Worm (Caenorhabditis elegans) whole organism, young adult: ENCODE results near the gene W09G10.9.
A peak's percentile ranks its signal among the peaks of the same experiment; 100 is the strongest.

ENCODE experiments used
- B0019.2 ChIP-seq: fragments of 200-800 bp; sonication (Bioruptor generic); conservative IDR thresholded peaks from 2 replicates; pipeline ENCODE4 v1.3.6; 2022; ENCODE audit warnings: missing genetic modification reagents, missing genetic modification characterization, missing compliant biosample characterization
- B0261.1 ChIP-seq: sonication (generic microtip); optimal IDR thresholded peaks from 2 replicates; lab custom pipeline; 2016; ENCODE audit warnings: mild to moderate bottlenecking, missing genetic modification characterization, moderate library complexity, missing compliant biosample characterization
- D2030.7 ChIP-seq: fragments of 200-800 bp; sonication (Bioruptor generic); IDR thresholded peaks from 2 replicates; pipeline ENCODE4 v1.3.6; 2022; ENCODE audit warnings: missing genetic modification reagents, missing genetic modification characterization, missing compliant biosample characterization
- F10E7.11 ChIP-seq: sonication (generic microtip); optimal IDR thresholded peaks from 2 replicates; lab custom pipeline; 2017; ENCODE audit warnings: mild to moderate bottlenecking, missing genetic modification characterization, moderate library complexity, missing compliant biosample characterization
- F33H1.4 ChIP-seq: fragments of 200-800 bp; sonication (Bioruptor generic); IDR thresholded peaks from 2 replicates; pipeline ENCODE4 v1.3.6; 2022; ENCODE audit warnings: missing genetic modification reagents, missing genetic modification characterization, missing compliant biosample characterization
- F37B4.10 ChIP-seq: fragments of 200-800 bp; sonication (Bioruptor generic); IDR thresholded peaks from 2 replicates; pipeline ENCODE4 v1.3.6; 2022; ENCODE audit warnings: missing genetic modification characterization, missing compliant biosample characterization
- F52B5.7 ChIP-seq: sonication (generic microtip); optimal IDR thresholded peaks from 2 replicates; lab custom pipeline; 2016; ENCODE audit warnings: mild to moderate bottlenecking, missing genetic modification characterization, missing compliant biosample characterization
- F55B11.4 ChIP-seq: sonication (generic microtip); optimal IDR thresholded peaks from 2 replicates; lab custom pipeline; 2016; ENCODE audit warnings: missing compliant biosample characterization, missing genetic modification characterization, borderline replicate concordance; ENCODE audit not compliant: insufficient read depth
- K11D2.4 ChIP-seq: fragments of 200-800 bp; sonication (Bioruptor generic); IDR thresholded peaks from 2 replicates; pipeline ENCODE4 v1.3.6; 2022; ENCODE audit warnings: missing genetic modification reagents, missing genetic modification characterization, missing compliant biosample characterization
- Y53F4B.3 ChIP-seq: fragments of 200-800 bp; sonication (Bioruptor generic); IDR thresholded peaks from 2 replicates; pipeline ENCODE4 v1.3.6; 2022; ENCODE audit warnings: missing genetic modification reagents, missing genetic modification characterization, missing compliant biosample characterization
- Y56A3A.18 ChIP-seq: fragments of 200-800 bp; sonication (Bioruptor generic); IDR thresholded peaks from 2 replicates; pipeline ENCODE4 v1.3.6; 2022; ENCODE audit warnings: missing genetic modification reagents, missing genetic modification characterization, missing compliant biosample characterization
- Y67H2A.10 ChIP-seq: fragments of 200-800 bp; sonication (Bioruptor generic); conservative IDR thresholded peaks from 2 replicates; pipeline ENCODE4 v1.3.6; 2022; ENCODE audit warnings: missing genetic modification reagents, missing genetic modification characterization, missing compliant biosample characterization
- athp-1 ChIP-seq: sonication (generic microtip); optimal IDR thresholded peaks from 2 replicates; lab custom pipeline; 2017; ENCODE audit warnings: mild to moderate bottlenecking, missing genetic modification characterization, missing compliant biosample characterization
- attf-5 ChIP-seq: fragments of 200-800 bp; sonication (Bioruptor generic); optimal IDR thresholded peaks from 2 replicates; lab custom pipeline; 2018; ENCODE audit warnings: mild to moderate bottlenecking, missing genetic modification characterization, missing compliant biosample characterization
- bed-2 ChIP-seq: fragments of 200-800 bp; sonication (Bioruptor generic); IDR thresholded peaks from 2 replicates; pipeline ENCODE4 v1.3.6; 2022; ENCODE audit warnings: missing genetic modification reagents, missing genetic modification characterization, missing compliant biosample characterization
- cebp-1 ChIP-seq, 2 experiments: fragments of 200-800 bp in 1 of 2; sonication (Bioruptor generic) in 1 of 2; sonication (generic microtip) in 1 of 2; IDR thresholded peaks in 1 of 2; optimal IDR thresholded peaks in 1 of 2; 2 replicates each; pipeline versions ENCODE4 v1.3.6 to Lab custom; 2017 to 2022; ENCODE audit warnings: missing compliant biosample characterization in 2 of 2, missing genetic modification characterization in 2 of 2, mild to moderate bottlenecking in 1 of 2, missing genetic modification reagents in 1 of 2, moderate library complexity in 1 of 2
- cebp-2 ChIP-seq: fragments of 200-800 bp; sonication (Bioruptor generic); IDR thresholded peaks from 2 replicates; pipeline ENCODE4 v1.3.6; 2022; ENCODE audit warnings: missing genetic modification characterization, missing compliant biosample characterization
- ceh-100 ChIP-seq: fragments of 200-800 bp; sonication (Bioruptor generic); IDR thresholded peaks from 2 replicates; pipeline ENCODE4 v1.3.6; 2022; ENCODE audit warnings: missing genetic modification reagents, missing genetic modification characterization, missing compliant biosample characterization
- ceh-79 ChIP-seq: sonication (generic microtip); optimal IDR thresholded peaks from 2 replicates; lab custom pipeline; 2017; ENCODE audit warnings: mild to moderate bottlenecking, missing genetic modification characterization, missing compliant biosample characterization
- chd-7 ChIP-seq: sonication (generic microtip); optimal IDR thresholded peaks from 2 replicates; lab custom pipeline; 2016; ENCODE audit warnings: mild to moderate bottlenecking, missing genetic modification characterization, moderate library complexity, missing compliant biosample characterization
- dox-1 ChIP-seq: fragments of 200-800 bp; sonication (Bioruptor generic); IDR thresholded peaks from 2 replicates; pipeline ENCODE4 v1.3.6; 2022; ENCODE audit warnings: missing genetic modification reagents, missing genetic modification characterization, missing compliant biosample characterization
- egrh-3 ChIP-seq: fragments of 200-800 bp; sonication (Bioruptor generic); IDR thresholded peaks from 2 replicates; pipeline ENCODE4 v1.3.6; 2022; ENCODE audit warnings: missing genetic modification reagents, missing genetic modification characterization, missing compliant biosample characterization
- ekl-4 ChIP-seq: fragments of 200-800 bp; sonication (Bioruptor generic); IDR thresholded peaks from 2 replicates; pipeline ENCODE4 v1.3.6; 2022; ENCODE audit warnings: missing genetic modification reagents, missing genetic modification characterization, missing compliant biosample characterization
- hmg-20 ChIP-seq: fragments of 200-800 bp; sonication (Bioruptor generic); IDR thresholded peaks from 2 replicates; pipeline ENCODE4 v1.3.6; 2022; ENCODE audit warnings: missing genetic modification reagents, missing genetic modification characterization, missing compliant biosample characterization
- let-526 ChIP-seq: fragments of 200-800 bp; sonication (Bioruptor generic); IDR thresholded peaks from 2 replicates; pipeline ENCODE4 v1.3.6; 2022; ENCODE audit warnings: missing genetic modification reagents, missing genetic modification characterization, missing compliant biosample characterization
- lsl-1 ChIP-seq: fragments of 200-800 bp; sonication (Bioruptor generic); optimal IDR thresholded peaks from 2 replicates; lab custom pipeline; 2018; ENCODE audit warnings: mild to moderate bottlenecking, missing genetic modification characterization, moderate library complexity, missing compliant biosample characterization
- lsy-27 ChIP-seq: sonication (generic microtip); optimal IDR thresholded peaks from 2 replicates; lab custom pipeline; 2017; ENCODE audit warnings: missing genetic modification characterization, mild to moderate bottlenecking, missing compliant biosample characterization, antibody characterized with exemption, missing genotype, borderline replicate concordance; ENCODE audit not compliant: insufficient read depth
- madf-10 ChIP-seq: sonication (generic microtip); optimal IDR thresholded peaks from 2 replicates; lab custom pipeline; 2016; ENCODE audit warnings: mild to moderate bottlenecking, missing genetic modification characterization, missing compliant biosample characterization
- madf-6 ChIP-seq: fragments of 200-800 bp; sonication (Bioruptor generic); IDR thresholded peaks from 2 replicates; pipeline ENCODE4 v1.3.6; 2022; ENCODE audit warnings: missing genetic modification reagents, missing genetic modification characterization, missing compliant biosample characterization
- mcd-1 ChIP-seq: fragments of 200-800 bp; sonication (Bioruptor generic); IDR thresholded peaks from 2 replicates; pipeline ENCODE4 v1.3.6; 2022; ENCODE audit warnings: missing genetic modification reagents, missing genetic modification characterization, missing compliant biosample characterization
- mes-4 ChIP-seq: sonication (generic microtip); optimal IDR thresholded peaks from 2 replicates; lab custom pipeline; 2016; ENCODE audit warnings: missing genotype, missing genetic modification characterization, missing compliant biosample characterization
- nfya-2 ChIP-seq: fragments of 200-800 bp; sonication (Bioruptor generic); IDR thresholded peaks from 2 replicates; pipeline ENCODE4 v1.3.6; 2022; ENCODE audit warnings: missing genetic modification reagents, missing genetic modification characterization, missing compliant biosample characterization
- pbrm-1 ChIP-seq: fragments of 200-800 bp; sonication (Bioruptor generic); IDR thresholded peaks from 2 replicates; pipeline ENCODE4 v1.3.6; 2022; ENCODE audit warnings: missing genetic modification reagents, missing genetic modification characterization, missing compliant biosample characterization
- rec-8 ChIP-seq, 2 experiments: sonication (generic microtip); optimal IDR thresholded peaks; 2 replicates each; lab custom pipeline; 2016; ENCODE audit warnings: mild to moderate bottlenecking in 2 of 2, missing genetic modification characterization in 2 of 2, missing genetic modification reagents in 2 of 2, missing genotype in 2 of 2, missing biosample characterization in 1 of 2, missing compliant biosample characterization in 1 of 2, moderate library complexity in 1 of 2
- snpc-4 ChIP-seq, 5 experiments: fragments of 150-350 bp in 1 of 5; sonication (generic microtip) in 4 of 5; optimal IDR thresholded peaks; 2 replicates each; lab custom pipeline; 2014 to 2018; ENCODE audit warnings: missing genetic modification characterization in 5 of 5, missing biosample characterization in 3 of 5, antibody characterized with exemption in 2 of 5, mild to moderate bottlenecking in 2 of 5, missing compliant biosample characterization in 2 of 5, missing genotype in 2 of 5, moderate library complexity in 2 of 5, missing genetic modification reagents in 1 of 5
- tbp1 ChIP-seq: fragments of 200-800 bp; sonication (Bioruptor generic); optimal IDR thresholded peaks from 2 replicates; lab custom pipeline; 2018; ENCODE audit warnings: mild to moderate bottlenecking, missing genetic modification characterization, missing compliant biosample characterization
- tlf-1 ChIP-seq: fragments of 200-800 bp; sonication (Bioruptor generic); optimal IDR thresholded peaks from 2 replicates; lab custom pipeline; 2018; ENCODE audit warnings: mild to moderate bottlenecking, missing genetic modification characterization, missing compliant biosample characterization
- unc-130 ChIP-seq: sonication (generic microtip); optimal IDR thresholded peaks from 2 replicates; lab custom pipeline; 2016; ENCODE audit warnings: missing genetic modification reagents, missing genetic modification characterization, missing compliant biosample characterization
- zim-3 ChIP-seq: sonication (generic microtip); optimal IDR thresholded peaks from 2 replicates; lab custom pipeline; 2017; ENCODE audit warnings: mild to moderate bottlenecking, missing genetic modification characterization, moderate library complexity, missing compliant biosample characterization
- ztf-18 ChIP-seq: sonication (generic microtip); optimal IDR thresholded peaks from 2 replicates; lab custom pipeline; 2016; ENCODE audit warnings: missing genotype, mild to moderate bottlenecking, missing genetic modification characterization, missing compliant biosample characterization
- ztf-25 ChIP-seq: fragments of 200-800 bp; sonication (Bioruptor generic); IDR thresholded peaks from 2 replicates; pipeline ENCODE4 v1.3.6; 2022; ENCODE audit warnings: missing genetic modification reagents, missing genetic modification characterization, missing compliant biosample characterization
- ztf-28 ChIP-seq: fragments of 200-800 bp; sonication (Bioruptor generic); IDR thresholded peaks from 2 replicates; pipeline ENCODE4 v1.3.6; 2022; ENCODE audit warnings: missing genetic modification reagents, missing genetic modification characterization, missing compliant biosample characterization
- ztf-3 ChIP-seq: fragments of 200-800 bp; sonication (Bioruptor generic); optimal IDR thresholded peaks from 2 replicates; lab custom pipeline; 2018; ENCODE audit warnings: mild to moderate bottlenecking, missing genetic modification characterization, missing compliant biosample characterization

Gene W09G10.9

ce11 chrII:3502520-3503323 is 18.9 kb upstream of the W09G10.9 start, which contains the start of the genes col-71 and Y49F6B.2 (continued):
- 0 out of 2 replicates have a peak, but pooled peaks have one; percentile 55 for TF ChIP-seq ekl-4 (GFP tag; lab: Robert Waterston, UW)
- no peak for TF ChIP-seq B0261.1 (tag; lab: Kevin White, UChicago)
- TF ChIP-seq madf-6: peak; percentile 63
- TF ChIP-seq ceh-100 (GFP tag; lab: Robert Waterston, UW): peak; percentile 39
- 0 out of 2 replicates have a peak, but pooled peaks have one; percentile 8 for TF ChIP-seq let-526 (GFP tag; lab: Robert Waterston, UW)
- peak; percentile 53; the same call in 1 of the 2 replicates for TF ChIP-seq ztf-28 (GFP tag; lab: Robert Waterston, UW)
- TF ChIP-seq egrh-3 (GFP tag; lab: Robert Waterston, UW): 0 out of 2 replicates have a peak, but pooled peaks have one; percentile 30
- no peak for TF ChIP-seq F52B5.7 (tag; lab: Kevin White, UChicago)
- TF ChIP-seq pbrm-1 (GFP tag; lab: Robert Waterston, UW): peak; percentile 58; the same call in 1 of the 2 replicates
- TF ChIP-seq Y56A3A.18: no peak
- TF ChIP-seq unc-130 (GFP tag; lab: Kevin White, UChicago): peak; percentile 20
- no peak for TF ChIP-seq cebp-1 (GFP tag; IDR thresholded peaks at IDR 0.05; lab: Robert Waterston, UW)
- peak; percentile 53 for TF ChIP-seq cebp-1 (tag; optimal IDR thresholded peaks at IDR 0.05; lab: Kevin White, UChicago)
- TF ChIP-seq B0019.2: no peak
- no peak for TF ChIP-seq snpc-4 (GFP tag; optimal IDR thresholded peaks at IDR 0.05; lab: Kevin White, UChicago)
- peak in 2 of 4 experiments; percentile 19 to 34 for TF ChIP-seq snpc-4 (tag; optimal IDR thresholded peaks at IDR 0.05; lab: Kevin White, UChicago)
- peak; percentile 49 for TF ChIP-seq tbp1
- TF ChIP-seq dox-1 (GFP tag; lab: Robert Waterston, UW): peak; percentile 92
- no peak for TF ChIP-seq nfya-2
- TF ChIP-seq rec-8 (tag; optimal IDR thresholded peaks at IDR 0.05; lab: Kevin White, UChicago): peak; percentile 37 to 49
- TF ChIP-seq ztf-3 (GFP tag; lab: Kevin White, UChicago): no peak
- TF ChIP-seq K11D2.4: peak; percentile 69; the same call in 1 of the 2 replicates
- TF ChIP-seq athp-1 (tag; lab: Kevin White, UChicago): peak; percentile 58
- peak; percentile 98 for TF ChIP-seq mcd-1 (GFP tag; lab: Robert Waterston, UW)
- TF ChIP-seq F55B11.4: no peak
- no peak for TF ChIP-seq cebp-2 (GFP tag; lab: Robert Waterston, UW)
- no peak for TF ChIP-seq ceh-79
- TF ChIP-seq F33H1.4 (GFP tag; lab: Robert Waterston, UW): peak; percentile 54
- peak; percentile 58 for TF ChIP-seq attf-5
- no peak for TF ChIP-seq Y53F4B.3 (GFP tag; lab: Robert Waterston, UW)
- 0 out of 2 replicates have a peak, but pooled peaks have one; percentile 7 for TF ChIP-seq hmg-20
- peak; percentile 18 for TF ChIP-seq tlf-1 (GFP tag; lab: Kevin White, UChicago)
- TF ChIP-seq ztf-18 (tag; lab: Kevin White, UChicago): no peak
- peak; percentile 46 for TF ChIP-seq D2030.7 (GFP tag; lab: Robert Waterston, UW)
- TF ChIP-seq lsl-1 (GFP tag; lab: Kevin White, UChicago): peak; percentile 46
- TF ChIP-seq mes-4: no peak
- no peak for TF ChIP-seq zim-3 (tag; lab: Kevin White, UChicago)
- 0 out of 2 replicates have a peak, but pooled peaks have one; percentile 50 for TF ChIP-seq Y67H2A.10
- peak; percentile 59; the same call in 1 of the 2 replicates for TF ChIP-seq bed-2
- no peak for TF ChIP-seq lsy-27 (tag; lab: Kevin White, UChicago)
- TF ChIP-seq F10E7.11 (tag; lab: Kevin White, UChicago): no peak
- TF ChIP-seq ztf-25: 0 out of 2 replicates have a peak, but pooled peaks have one; percentile 70
- peak; percentile 42 for TF ChIP-seq madf-10 (tag; lab: Kevin White, UChicago)
- no peak for TF ChIP-seq chd-7
- no peak for TF ChIP-seq F37B4.10 (GFP tag; lab: Robert Waterston, UW)
- TF ChIP-seq, all 124 proteins: peak for 42
